Comparison of ENCODE assay signal across 6 fruit fly cellular contexts in genomic region chrX:2140487-2140886, dm6.
TF ChIP-seq lines count a peak whose summit lies in the region.

No protein-coding gene starts in this region.

- TF ChIP-seq CTCF in whole organism, embryonic (GFP tag; optimal IDR thresholded peaks at IDR 0.05; lab: Kevin White, UChicago) = no peak

TF ChIP-seq in whole organism, 6 proteins besides CTCF, POLR2A, EP300 and RAD21:
- no peak for TF ChIP-seq usp (GFP tag; optimal IDR thresholded peaks at IDR 0.05; lab: Kevin White, UChicago)
- peak; percentile 39 for TF ChIP-seq CG8478 (optimal IDR thresholded peaks at IDR 0.05; lab: Kevin White, UChicago)

TF ChIP-seq in whole organism, adult, 20 proteins besides CTCF, POLR2A, EP300 and RAD21:
- peak; percentile 61 for TF ChIP-seq pad (GFP tag; optimal IDR thresholded peaks at IDR 0.05; lab: Kevin White, UChicago)
- no peak for TF ChIP-seq cnc (optimal IDR thresholded peaks at IDR 0.05; lab: Kevin White, UChicago)

TF ChIP-seq in whole organism, embryonic, 481 proteins besides CTCF, POLR2A, EP300 and RAD21 (continues in another document):
- no peak for TF ChIP-seq ftz-f1 (GFP tag; optimal IDR thresholded peaks at IDR 0.05; lab: Kevin White, UChicago)
- TF ChIP-seq Dll (GFP tag; IDR thresholded peaks at IDR 0.05; lab: Robert Waterston, UW; ENCODE audit: partially characterized antibody) = no peak
- TF ChIP-seq CG14014 (GFP tag; IDR thresholded peaks at IDR 0.05; lab: Robert Waterston, UW) = no peak
- no peak for TF ChIP-seq ttk (GFP tag; IDR thresholded peaks at IDR 0.05; lab: Robert Waterston, UW)
- TF ChIP-seq Eip74EF (GFP tag; optimal IDR thresholded peaks at IDR 0.05; lab: Kevin White, UChicago) = no peak
- no peak for TF ChIP-seq hb (GFP tag; IDR thresholded peaks at IDR 0.05; lab: Robert Waterston, UW; ENCODE audit: partially characterized antibody)
- no peak for TF ChIP-seq ssp (GFP tag; IDR thresholded peaks at IDR 0.05; lab: Robert Waterston, UW)
- TF ChIP-seq danr (GFP tag; IDR thresholded peaks at IDR 0.05; lab: Robert Waterston, UW) = no peak
- peak; percentile 58 for TF ChIP-seq pfk (GFP tag; optimal IDR thresholded peaks at IDR 0.05; lab: Kevin White, UChicago)
- TF ChIP-seq CG7357 (GFP tag; IDR thresholded peaks at IDR 0.05; lab: Robert Waterston, UW) = no peak
- no peak for TF ChIP-seq zen2 (GFP tag; IDR thresholded peaks at IDR 0.05; lab: Robert Waterston, UW; ENCODE audit: partially characterized antibody)
- TF ChIP-seq CG17186 (GFP tag; optimal IDR thresholded peaks at IDR 0.05; lab: Kevin White, UChicago) = no peak
- no peak for TF ChIP-seq CG10431 (GFP tag; optimal IDR thresholded peaks at IDR 0.05; lab: Kevin White, UChicago)
- TF ChIP-seq CG6272 (GFP tag; IDR thresholded peaks at IDR 0.05; lab: Robert Waterston, UW) = no peak
- peak; percentile 98 for TF ChIP-seq Nf-YC (tag; optimal IDR thresholded peaks at IDR 0.05; lab: Kevin White, UChicago)
- no peak for TF ChIP-seq Lim3 (GFP tag; IDR thresholded peaks at IDR 0.05; lab: Robert Waterston, UW)
- no peak for TF ChIP-seq hbn (GFP tag; IDR thresholded peaks at IDR 0.05; lab: Robert Waterston, UW; ENCODE audit: partially characterized antibody)
- no peak for TF ChIP-seq CG15269 (tag; optimal IDR thresholded peaks at IDR 0.05; lab: Kevin White, UChicago)
- TF ChIP-seq gt (GFP tag; IDR thresholded peaks at IDR 0.05; lab: Robert Waterston, UW) = no peak
- TF ChIP-seq C15 (GFP tag; IDR thresholded peaks at IDR 0.05; lab: Robert Waterston, UW) = no peak
- TF ChIP-seq chm (GFP tag; IDR thresholded peaks at IDR 0.05; lab: Robert Waterston, UW) = no peak
- TF ChIP-seq CG10959 (GFP tag; IDR thresholded peaks at IDR 0.05; lab: Robert Waterston, UW) = no peak
- no peak for TF ChIP-seq pho (GFP tag; optimal IDR thresholded peaks at IDR 0.05; lab: Kevin White, UChicago)

TF ChIP-seq in whole organism, prepupa, 60 proteins besides CTCF, POLR2A, EP300 and RAD21:
- TF ChIP-seq acj6 (GFP tag; optimal IDR thresholded peaks at IDR 0.05; lab: Kevin White, UChicago) (no peak), CG10669 (GFP tag; optimal IDR thresholded peaks at IDR 0.05; lab: Kevin White, UChicago) (no peak), svp (GFP tag; lab: Kevin White, UChicago) (peak; percentile 67), CG4318 (GFP tag; optimal IDR thresholded peaks at IDR 0.05; lab: Kevin White, UChicago) (no peak), Blimp-1 (GFP tag; optimal IDR thresholded peaks at IDR 0.05; lab: Kevin White, UChicago) (no peak), CG34406 (GFP tag; optimal IDR thresholded peaks at IDR 0.05; lab: Kevin White, UChicago) (peak; percentile 12), CG15336 (GFP tag; IDR thresholded peaks at IDR 0.05; lab: Robert Waterston, UW) (no peak), Met (GFP tag; optimal IDR thresholded peaks at IDR 0.05; lab: Kevin White, UChicago) (peak; percentile 6), CG8119 (GFP tag; IDR thresholded peaks at IDR 0.05; lab: Robert Waterston, UW) (no peak), CG1621 (tag; optimal IDR thresholded peaks at IDR 0.05; lab: Kevin White, UChicago) (peak; percentile 37), lz (GFP tag; optimal IDR thresholded peaks at IDR 0.05; lab: Kevin White, UChicago) (no peak), CG6163 (GFP tag; IDR thresholded peaks at IDR 0.05; lab: Robert Waterston, UW) (peak; percentile 54; the same call in 2 of the 3 replicates), dsx (GFP tag; optimal IDR thresholded peaks at IDR 0.05; lab: Kevin White, UChicago; ENCODE audit: poor library complexity, severe bottlenecking) (peak; percentile 29), eg (GFP tag; IDR thresholded peaks at IDR 0.05; lab: Robert Waterston, UW) (peak; percentile 34; the same call in 1 of the 3 replicates), vri (GFP tag; optimal IDR thresholded peaks at IDR 0.05; lab: Kevin White, UChicago) (no peak), Eip93F (GFP tag; optimal IDR thresholded peaks at IDR 0.05; lab: Kevin White, UChicago) (no peak), CG16779 (tag; optimal IDR thresholded peaks at IDR 0.05; lab: Kevin White, UChicago) (no peak), Ets96B (tag; optimal IDR thresholded peaks at IDR 0.05; lab: Kevin White, UChicago) (no peak)
TF ChIP-seq in whole organism, prepupa: peak in this region for 7.

TF ChIP-seq in whole organism, pupa, 21 proteins besides CTCF, POLR2A, EP300 and RAD21:
- TF ChIP-seq CG10348 (GFP tag; IDR thresholded peaks at IDR 0.05; lab: Robert Waterston, UW) (no peak), EcR (GFP tag; optimal IDR thresholded peaks at IDR 0.05; lab: Kevin White, UChicago) (no peak), Snoo (tag; optimal IDR thresholded peaks at IDR 0.05; lab: Kevin White, UChicago) (no peak), CG13204 (GFP tag; optimal IDR thresholded peaks at IDR 0.05; lab: Kevin White, UChicago) (no peak), CG4496 (GFP tag; IDR thresholded peaks at IDR 0.05; lab: Robert Waterston, UW) (peak; percentile 40; the same call in 1 of the 3 replicates), CG12605 (GFP tag; IDR thresholded peaks at IDR 0.05; lab: Robert Waterston, UW) (peak; percentile 30; the same call in 1 of the 2 replicates), fd96Ca (GFP tag; IDR thresholded peaks at IDR 0.05; lab: Robert Waterston, UW) (no peak)

TF ChIP-seq in whole organism, wandering third instar larva, 38 proteins besides CTCF, POLR2A, EP300 and RAD21:
- TF ChIP-seq br (GFP tag; optimal IDR thresholded peaks at IDR 0.05; lab: Kevin White, UChicago) (peak; percentile 2), CG9705 (GFP tag; optimal IDR thresholded peaks at IDR 0.05; lab: Kevin White, UChicago) (peak; percentile 28), Myc (optimal IDR thresholded peaks at IDR 0.05; lab: Kevin White, UChicago) (no peak), woc (GFP tag; optimal IDR thresholded peaks at IDR 0.05; lab: Kevin White, UChicago) (no peak), Rel (GFP tag; optimal IDR thresholded peaks at IDR 0.05; lab: Kevin White, UChicago) (no peak), Rel (tag; optimal IDR thresholded peaks at IDR 0.05; lab: Kevin White, UChicago) (no peak), CrebA (GFP tag; optimal IDR thresholded peaks at IDR 0.05; lab: Kevin White, UChicago; ENCODE audit: borderline replicate concordance) (no peak), Hr83 (GFP tag; optimal IDR thresholded peaks at IDR 0.05; lab: Kevin White, UChicago; ENCODE audit: poor library complexity, severe bottlenecking) (peak; percentile 44), N (GFP tag; optimal IDR thresholded peaks at IDR 0.05; lab: Kevin White, UChicago) (no peak), pan (optimal IDR thresholded peaks at IDR 0.05; lab: Kevin White, UChicago) (no peak), CG32264 (GFP tag; optimal IDR thresholded peaks at IDR 0.05; lab: Kevin White, UChicago) (no peak), Sp1 (GFP tag; optimal IDR thresholded peaks at IDR 0.05; lab: Kevin White, UChicago) (peak; percentile 25), rgr (GFP tag; optimal IDR thresholded peaks at IDR 0.05; lab: Kevin White, UChicago) (peak; percentile 12), Mio (GFP tag; optimal IDR thresholded peaks at IDR 0.05; lab: Kevin White, UChicago) (no peak), OdsH (GFP tag; optimal IDR thresholded peaks at IDR 0.05; lab: Kevin White, UChicago) (no peak), lola (GFP tag; optimal IDR thresholded peaks at IDR 0.05; lab: Kevin White, UChicago) (no peak), brk (GFP tag; optimal IDR thresholded peaks at IDR 0.05; lab: Kevin White, UChicago) (no peak), h (GFP tag; optimal IDR thresholded peaks at IDR 0.05; lab: Kevin White, UChicago) (no peak)
